Fruit fly (Drosophila melanogaster) whole organism, embryonic: ENCODE measurements around the gene Chchd2.

Experiments used
- Awh ChIP-seq: fragments of 200-800 bp; sonication (Bioruptor generic); IDR thresholded peaks from 2 replicates; pipeline ENCODE4, ENCODE4 v1.3.6; 2022; ENCODE audit warnings: missing biosample characterization, missing genetic modification characterization
- CG10543 ChIP-seq: fragments of 200-800 bp; sonication (Bioruptor generic); optimal IDR thresholded peaks from 3 replicates; lab custom pipeline; 2017; ENCODE audit warnings: missing biosample characterization, mild to moderate bottlenecking, missing genetic modification characterization, moderate library complexity
- CG12071 ChIP-seq: fragments of 200-800 bp; sonication (Bioruptor generic); optimal IDR thresholded peaks from 3 replicates; lab custom pipeline; 2018; ENCODE audit warnings: missing biosample characterization, mild to moderate bottlenecking, missing genetic modification characterization
- CG1233 ChIP-seq: fragments of 200-800 bp; sonication (Bioruptor generic); optimal IDR thresholded peaks from 4 replicates; lab custom pipeline; 2018; ENCODE audit warnings: missing biosample characterization, mild to moderate bottlenecking, missing genetic modification characterization
- CG14710 ChIP-seq: fragments of 200-800 bp; sonication (Bioruptor generic); optimal IDR thresholded peaks from 3 replicates; lab custom pipeline; 2019; ENCODE audit warnings: missing biosample characterization, mild to moderate bottlenecking, missing genetic modification characterization, moderate library complexity
- CG15011 ChIP-seq: fragments of 200-800 bp; sonication (Bioruptor generic); optimal IDR thresholded peaks from 3 replicates; lab custom pipeline; 2018; ENCODE audit warnings: missing biosample characterization, mild to moderate bottlenecking, missing genetic modification characterization
- CG1529 ChIP-seq: fragments of 200-800 bp; sonication (Bioruptor generic); optimal IDR thresholded peaks from 3 replicates; lab custom pipeline; 2018; ENCODE audit warnings: missing biosample characterization, missing genetic modification characterization
- CG1647 ChIP-seq: fragments of 200-800 bp; sonication (Bioruptor generic); optimal IDR thresholded peaks from 3 replicates; lab custom pipeline; 2016; ENCODE audit warnings: missing biosample characterization, missing genetic modification characterization
- CG16863 ChIP-seq: fragments of 200-800 bp; sonication (Bioruptor generic); optimal IDR thresholded peaks from 3 replicates; lab custom pipeline; 2016; ENCODE audit warnings: missing biosample characterization, missing genetic modification characterization
- CG17612 ChIP-seq: fragments of 200-800 bp; sonication (Bioruptor generic); IDR thresholded peaks from 2 replicates; pipeline ENCODE4 v1.3.6; 2022; ENCODE audit warnings: missing biosample characterization, missing genetic modification characterization
- CG1832 ChIP-seq: fragments of 200-800 bp; sonication (Bioruptor generic); optimal IDR thresholded peaks from 2 replicates; lab custom pipeline; 2017; ENCODE audit warnings: missing biosample characterization, mild to moderate bottlenecking, missing genetic modification characterization, inconsistent platforms
- CG2202 ChIP-seq: fragments of 200-800 bp; sonication (Bioruptor generic); optimal IDR thresholded peaks from 2 replicates; lab custom pipeline; 2018; ENCODE audit warnings: missing biosample characterization, mild to moderate bottlenecking, missing genetic modification characterization
- CG2678 ChIP-seq: fragments of 200-800 bp; sonication (Bioruptor generic); optimal IDR thresholded peaks from 3 replicates; lab custom pipeline; 2019; ENCODE audit warnings: missing biosample characterization, mild to moderate bottlenecking, missing genetic modification characterization, moderate library complexity
- CG2889 ChIP-seq: fragments of 200-800 bp; sonication (Bioruptor generic); IDR thresholded peaks from 3 replicates; pipeline ENCODE4 v1.3.6; 2022; ENCODE audit warnings: missing biosample characterization, missing genetic modification characterization
- CG3065 ChIP-seq: fragments of 200-800 bp; sonication (Bioruptor generic); optimal IDR thresholded peaks from 2 replicates; lab custom pipeline; 2016; ENCODE audit warnings: missing biosample characterization, missing genetic modification characterization
- CG31365 ChIP-seq: fragments of 200-800 bp; sonication (Bioruptor generic); optimal IDR thresholded peaks from 2 replicates; lab custom pipeline; 2018; ENCODE audit warnings: missing biosample characterization, mild to moderate bottlenecking, missing genetic modification characterization
- CG5180 ChIP-seq: fragments of 200-800 bp; sonication (Bioruptor generic); optimal IDR thresholded peaks from 3 replicates; lab custom pipeline; 2017; ENCODE audit warnings: missing biosample characterization, missing genetic modification characterization, mild to moderate bottlenecking, moderate library complexity, missing genetic modification reagents
- CG7556 ChIP-seq: fragments of 200-800 bp; sonication (Bioruptor generic); optimal IDR thresholded peaks from 2 replicates; lab custom pipeline; 2017; ENCODE audit warnings: missing biosample characterization, mild to moderate bottlenecking, missing genetic modification characterization
- CG7786 ChIP-seq: fragments of 200-800 bp; sonication (Bioruptor generic); optimal IDR thresholded peaks from 2 replicates; lab custom pipeline; 2016; ENCODE audit warnings: missing biosample characterization, missing genetic modification characterization
- CG9727 ChIP-seq: fragments of 200-800 bp; sonication (Bioruptor generic); optimal IDR thresholded peaks from 3 replicates; lab custom pipeline; 2017; ENCODE audit warnings: missing biosample characterization, mild to moderate bottlenecking, missing genetic modification characterization
- CG9876 ChIP-seq: fragments of 200-800 bp; sonication (Bioruptor generic); optimal IDR thresholded peaks from 2 replicates; lab custom pipeline; 2016; ENCODE audit warnings: missing biosample characterization, missing genetic modification characterization
- CkIIα-i1 ChIP-seq: fragments of 200-800 bp; sonication (Bioruptor generic); IDR thresholded peaks from 2 replicates; pipeline ENCODE4 v1.3.6; 2022; ENCODE audit warnings: missing biosample characterization, missing genetic modification characterization
- Dek ChIP-seq: fragments of 200-800 bp; sonication (Bioruptor generic); optimal IDR thresholded peaks from 3 replicates; lab custom pipeline; 2019; ENCODE audit warnings: missing biosample characterization, mild to moderate bottlenecking, missing genetic modification characterization, moderate library complexity
- Dll ChIP-seq: fragments of 200-800 bp; sonication (Bioruptor generic); IDR thresholded peaks from 4 replicates; pipeline ENCODE4 v1.3.6; 2022; ENCODE audit warnings: missing biosample characterization, missing genetic modification characterization; ENCODE audit not compliant: partially characterized antibody
- Fer2 ChIP-seq: fragments of 200-800 bp; sonication (Bioruptor generic); optimal IDR thresholded peaks from 2 replicates; lab custom pipeline; 2018; ENCODE audit warnings: missing biosample characterization, mild to moderate bottlenecking, missing genetic modification characterization, moderate library complexity
- HLHmδ ChIP-seq: fragments of 200-800 bp; sonication (Bioruptor generic); optimal IDR thresholded peaks from 2 replicates; lab custom pipeline; 2018; ENCODE audit warnings: missing biosample characterization, mild to moderate bottlenecking, missing genetic modification characterization, moderate library complexity
- HmgZ ChIP-seq: fragments of 200-800 bp; sonication (Bioruptor generic); optimal IDR thresholded peaks from 2 replicates; lab custom pipeline; 2018; ENCODE audit warnings: missing biosample characterization, mild to moderate bottlenecking, missing genetic modification characterization
- Hr3 ChIP-seq: fragments of 200-800 bp; sonication (Bioruptor generic); optimal IDR thresholded peaks from 3 replicates; lab custom pipeline; 2016; ENCODE audit warnings: missing biosample characterization, missing genetic modification characterization
- Hr39 ChIP-seq: fragments of >200 bp; optimal IDR thresholded peaks from 2 replicates; lab custom pipeline; 2017
- Lhr ChIP-seq: fragments of 200-800 bp; sonication (Bioruptor generic); optimal IDR thresholded peaks from 3 replicates; lab custom pipeline; 2017; ENCODE audit warnings: mild to moderate bottlenecking, missing biosample characterization, missing genetic modification reagents, missing genetic modification characterization
- Med ChIP-seq: fragments of 200-800 bp; sonication (Bioruptor generic); peaks from one replicate; lab custom pipeline; 2016; ENCODE audit warnings: missing biosample characterization, missing genetic modification characterization, mild to moderate bottlenecking, inconsistent platforms, moderate library complexity
- Meics ChIP-seq: fragments of 200-800 bp; sonication (Bioruptor generic); optimal IDR thresholded peaks from 2 replicates; lab custom pipeline; 2017; ENCODE audit warnings: missing biosample characterization, mild to moderate bottlenecking, missing genetic modification characterization
- Opbp ChIP-seq: fragments of 200-800 bp; sonication (Bioruptor generic); IDR thresholded peaks from 3 replicates; pipeline ENCODE4 v1.3.6; 2022; ENCODE audit warnings: missing biosample characterization, missing genetic modification characterization; ENCODE audit not compliant: partially characterized antibody
- Spps ChIP-seq: fragments of 200-800 bp; sonication (Bioruptor generic); optimal IDR thresholded peaks from 2 replicates; lab custom pipeline; 2018; ENCODE audit warnings: missing biosample characterization, mild to moderate bottlenecking, missing genetic modification characterization
- Vsx1 ChIP-seq: fragments of 200-800 bp; sonication (Bioruptor generic); optimal IDR thresholded peaks from 2 replicates; lab custom pipeline; 2017; ENCODE audit warnings: missing biosample characterization, mild to moderate bottlenecking, missing genetic modification characterization, missing genetic modification reagents
- corto ChIP-seq: fragments of 200-800 bp; sonication (Bioruptor generic); optimal IDR thresholded peaks from 2 replicates; lab custom pipeline; 2016; ENCODE audit warnings: missing biosample characterization, mild to moderate bottlenecking, missing genetic modification characterization, moderate library complexity
- dati ChIP-seq: fragments of 200-800 bp; sonication (Bioruptor generic); IDR thresholded peaks from 2 replicates; pipeline ENCODE4 v1.3.6; 2022; ENCODE audit warnings: missing biosample characterization, missing genetic modification characterization
- disco-r ChIP-seq: fragments of 200-800 bp; sonication (Bioruptor generic); optimal IDR thresholded peaks from 2 replicates; lab custom pipeline; 2016; ENCODE audit warnings: missing biosample characterization, missing genetic modification characterization
- dysf ChIP-seq: fragments of 200-800 bp; sonication (Bioruptor generic); IDR thresholded peaks from 3 replicates; pipeline ENCODE4 v1.3.6; 2022; ENCODE audit warnings: missing biosample characterization, missing genetic modification characterization
- ems ChIP-seq: fragments of 200-800 bp; sonication (Bioruptor generic); optimal IDR thresholded peaks from 3 replicates; lab custom pipeline; 2016; ENCODE audit warnings: missing biosample characterization, missing genetic modification characterization
- fd96Cb ChIP-seq: fragments of 200-800 bp; sonication (Bioruptor generic); optimal IDR thresholded peaks from 2 replicates; lab custom pipeline; 2018; ENCODE audit warnings: missing biosample characterization, mild to moderate bottlenecking, missing genetic modification characterization, moderate library complexity
- gce ChIP-seq: fragments of 200-800 bp; sonication (Bioruptor generic); IDR thresholded peaks from 3 replicates; pipeline ENCODE4 v1.3.6; 2022; ENCODE audit warnings: missing biosample characterization, missing genetic modification characterization
- gsb-n ChIP-seq: fragments of 200-800 bp; sonication (Bioruptor generic); optimal IDR thresholded peaks from 3 replicates; lab custom pipeline; 2018; ENCODE audit warnings: missing biosample characterization, mild to moderate bottlenecking, missing genetic modification characterization
- jigr1 ChIP-seq: fragments of 200-800 bp; sonication (Bioruptor generic); IDR thresholded peaks from 3 replicates; pipeline ENCODE4 v1.3.6; 2022; ENCODE audit warnings: missing biosample characterization, missing genetic modification characterization
- nmo ChIP-seq: fragments of 200-800 bp; sonication (Bioruptor generic); optimal IDR thresholded peaks from 2 replicates; lab custom pipeline; 2018; ENCODE audit warnings: missing biosample characterization, mild to moderate bottlenecking, missing genetic modification characterization, moderate library complexity
- sens-2 ChIP-seq: fragments of 200-800 bp; sonication (Bioruptor generic); IDR thresholded peaks from 2 replicates; pipeline ENCODE4 v1.3.6; 2022; ENCODE audit warnings: missing biosample characterization, missing genetic modification characterization
- slbo ChIP-seq: fragments of 200-800 bp; sonication (Bioruptor generic); IDR thresholded peaks from 2 replicates; pipeline ENCODE4 v1.3.6; 2022; ENCODE audit warnings: missing biosample characterization, missing genetic modification characterization
- sqz ChIP-seq: fragments of 200-800 bp; sonication (Bioruptor generic); optimal IDR thresholded peaks from 3 replicates; lab custom pipeline; 2018; ENCODE audit warnings: missing biosample characterization, mild to moderate bottlenecking, missing genetic modification characterization
- tll ChIP-seq, 2 experiments: fragments of 200-800 bp in 1 of 2; fragments of >200 bp in 1 of 2; sonication (Bioruptor generic) in 1 of 2; optimal IDR thresholded peaks; 2 replicates each; lab custom pipeline; 2017 to 2019; ENCODE audit warnings: missing biosample characterization in 2 of 2, missing genetic modification characterization in 2 of 2, mild to moderate bottlenecking in 1 of 2, moderate library complexity in 1 of 2
- twi ChIP-seq: fragments of 200-800 bp; optimal IDR thresholded peaks from 2 replicates; lab custom pipeline; 2019; ENCODE audit warnings: missing biosample characterization, mild to moderate bottlenecking, missing genetic modification characterization, moderate library complexity
- unpg ChIP-seq: fragments of 200-800 bp; sonication (Bioruptor generic); optimal IDR thresholded peaks from 3 replicates; lab custom pipeline; 2018; ENCODE audit warnings: missing biosample characterization, mild to moderate bottlenecking, missing genetic modification characterization, moderate library complexity
- vvl ChIP-seq: fragments of 200-800 bp; sonication (Bioruptor generic); IDR thresholded peaks from 2 replicates; pipeline ENCODE4 v1.3.6; 2022; ENCODE audit warnings: missing biosample characterization, missing genetic modification characterization

Gene Chchd2

dm6 chrX:17121600-17121999 is 27.2 kb upstream of the Chchd2 start (continued):
- no peak for TF ChIP-seq dysf (GFP tag; lab: Robert Waterston, UW)
- TF ChIP-seq CG14710: peak; percentile 18
- no peak for TF ChIP-seq CG1832 (GFP tag; lab: Kevin White, UChicago)
- TF ChIP-seq CG5180 (GFP tag; lab: Kevin White, UChicago): no peak
- peak; percentile 46 for TF ChIP-seq unpg (GFP tag; lab: Kevin White, UChicago)
- peak; percentile 28 for TF ChIP-seq nmo
- no peak for TF ChIP-seq Dll (GFP tag; lab: Robert Waterston, UW)
- no peak for TF ChIP-seq Hr39 (lab: Kevin White, UChicago)
- TF ChIP-seq Opbp: no peak
- TF ChIP-seq sqz: no peak
- TF ChIP-seq Hr3 (GFP tag; lab: Kevin White, UChicago): peak; percentile 4
- TF ChIP-seq CG1529 (GFP tag; lab: Kevin White, UChicago): no peak
- TF ChIP-seq Fer2: no peak
- no peak for TF ChIP-seq dati (GFP tag; lab: Robert Waterston, UW)
- peak; percentile 35 for TF ChIP-seq fd96Cb
- TF ChIP-seq CG7786: no peak
- TF ChIP-seq CG1233: peak; percentile 16
- TF ChIP-seq CG31365 (tag; lab: Kevin White, UChicago): no peak
- no peak for TF ChIP-seq CG9876 (GFP tag; lab: Kevin White, UChicago)
- no peak for TF ChIP-seq Lhr (GFP tag; lab: Kevin White, UChicago)
- TF ChIP-seq twi (tag; lab: Kevin White, UChicago): peak; percentile 0
- no peak for TF ChIP-seq CG17612 (GFP tag; lab: Robert Waterston, UW)
- TF ChIP-seq CG9727 (GFP tag; lab: Kevin White, UChicago): peak; percentile 28
- no peak for TF ChIP-seq corto (GFP tag; lab: Kevin White, UChicago)
- no peak for TF ChIP-seq CG10543
- no peak for TF ChIP-seq Dek (tag; lab: Kevin White, UChicago)
- no peak for TF ChIP-seq gce (GFP tag; lab: Robert Waterston, UW)
- no peak for TF ChIP-seq CG1647 (GFP tag; lab: Kevin White, UChicago)
- no peak for TF ChIP-seq jigr1 (GFP tag; lab: Robert Waterston, UW)
- TF ChIP-seq HLHmδ (GFP tag; lab: Kevin White, UChicago): no peak
- no peak for TF ChIP-seq HmgZ (tag; lab: Kevin White, UChicago)
- TF ChIP-seq vvl (GFP tag; lab: Robert Waterston, UW): no peak
- TF ChIP-seq slbo (GFP tag; lab: Robert Waterston, UW): 0 out of 2 replicates have a peak, but pooled peaks have one; percentile 18
- no peak for TF ChIP-seq tll (GFP tag; optimal IDR thresholded peaks at IDR 0.05; lab: Kevin White, UChicago)
- TF ChIP-seq Med (GFP tag; lab: Kevin White, UChicago): peak; percentile 79
- TF ChIP-seq sens-2 (GFP tag; lab: Robert Waterston, UW): no peak
- TF ChIP-seq CG2889: no peak
- no peak for TF ChIP-seq CG2202 (tag; lab: Kevin White, UChicago)
- no peak for TF ChIP-seq Meics (GFP tag; lab: Kevin White, UChicago)
- no peak for TF ChIP-seq Vsx1
- no peak for TF ChIP-seq Awh (GFP tag; lab: Robert Waterston, UW)
- TF ChIP-seq gsb-n (tag; lab: Kevin White, UChicago): no peak
- no peak for TF ChIP-seq CkIIα-i1 (GFP tag; lab: Robert Waterston, UW)
- TF ChIP-seq CG12071 (GFP tag; lab: Kevin White, UChicago): peak; percentile 22
- TF ChIP-seq disco-r (GFP tag; lab: Kevin White, UChicago): no peak
- no peak for TF ChIP-seq CG3065 (GFP tag; lab: Kevin White, UChicago)
- TF ChIP-seq CG15011 (GFP tag; lab: Kevin White, UChicago): no peak
- peak; percentile 47 for TF ChIP-seq CG2678 (tag; lab: Kevin White, UChicago)
- TF ChIP-seq CG7556: peak; percentile 50
- TF ChIP-seq ems (GFP tag; lab: Kevin White, UChicago): no peak
- TF ChIP-seq CG16863 (GFP tag; lab: Kevin White, UChicago): no peak
- no peak for TF ChIP-seq Spps (tag; lab: Kevin White, UChicago)
